Worm (Caenorhabditis elegans) whole organism, L2 larva: Measurements from ENCODE around the gene F36H1.3.

Experiments used
- blmp-1 ChIP-seq: sonication (generic microtip); optimal IDR thresholded peaks from 2 replicates; lab custom pipeline; 2017; ENCODE audit warnings: missing genetic modification characterization, mild to moderate bottlenecking, missing compliant biosample characterization, antibody characterized with exemption, moderate library complexity; ENCODE audit not compliant: insufficient read depth
- ceh-82 ChIP-seq: fragments of 150-350 bp; optimal IDR thresholded peaks from 2 replicates; lab custom pipeline; 2014; ENCODE audit warnings: missing biosample characterization, missing genetic modification characterization
- lin-11 ChIP-seq: fragments of 150-350 bp; sonication (generic microtip); optimal IDR thresholded peaks from 2 replicates; lab custom pipeline; 2014; ENCODE audit warnings: missing biosample characterization, missing genetic modification characterization, inconsistent platforms, mixed read lengths
- mbf-1 ChIP-seq: sonication (generic microtip); optimal IDR thresholded peaks from 2 replicates; lab custom pipeline; 2017; ENCODE audit warnings: missing biosample characterization, missing genetic modification characterization
- skn-1 ChIP-seq: sonication (generic microtip); optimal IDR thresholded peaks from 2 replicates; lab custom pipeline; 2017; ENCODE audit warnings: missing biosample characterization, missing genetic modification characterization
- sma-3 ChIP-seq: sonication (generic microtip); optimal IDR thresholded peaks from 2 replicates; lab custom pipeline; 2016; ENCODE audit warnings: missing genetic modification reagents, missing genetic modification characterization, missing compliant biosample characterization
- snpc-4 ChIP-seq: fragments of 150-350 bp; optimal IDR thresholded peaks from 2 replicates; lab custom pipeline; 2014; ENCODE audit warnings: missing biosample characterization, missing genetic modification characterization
- ztf-4 ChIP-seq: fragments of 150-350 bp; optimal IDR thresholded peaks from 2 replicates; lab custom pipeline; 2014; ENCODE audit warnings: missing biosample characterization, missing genetic modification characterization

- TF ChIP-seq blmp-1 (tag; lab: Kevin White, UChicago) (no peak), ceh-82 (tag; lab: Kevin White, UChicago) (no peak), lin-11 (tag; lab: Kevin White, UChicago) (no peak), sma-3 (GFP tag; lab: Kevin White, UChicago) (no peak), skn-1 (tag; lab: Kevin White, UChicago) (no peak), ztf-4 (tag; lab: Kevin White, UChicago) (no peak), snpc-4 (tag; lab: Kevin White, UChicago) (no peak), mbf-1 (tag; lab: Kevin White, UChicago) (no peak)
Measured at ce11 chrIV:11089527-11089926, 39.6 kb downstream of the F36H1.3 start, which contains the start of gene M7.7.
